Worm (Caenorhabditis elegans): ENCODE results near the gene T01B7.5.

DNA sequence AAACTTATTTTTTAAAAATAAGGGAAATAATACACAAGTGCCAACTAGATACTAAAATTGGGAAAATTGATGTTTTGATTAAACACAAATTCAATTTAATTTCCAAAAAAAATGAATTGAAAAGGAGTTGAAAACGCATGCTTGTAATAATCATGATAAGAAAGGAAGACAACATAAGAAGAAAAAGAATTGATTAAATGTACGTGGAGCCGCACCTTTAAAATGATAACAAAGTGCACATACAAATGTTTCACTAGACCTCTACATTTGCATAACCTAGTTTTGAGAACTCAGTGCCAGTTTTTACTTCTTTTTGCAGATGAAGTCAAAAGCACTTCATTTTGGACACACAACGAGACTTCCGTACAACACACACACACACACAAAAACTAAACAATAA, 45.1 kb downstream of the T01B7.5 start:
- TF ChIP-seq unc-62 (GFP tag; optimal IDR thresholded peaks at IDR 0.05) (no peak), nhr-25 (tag; optimal IDR thresholded peaks at IDR 0.05) (no peak), ztf-11 (tag; optimal IDR thresholded peaks at IDR 0.05) (no peak), nhr-77 (tag; optimal IDR thresholded peaks at IDR 0.05) (no peak), R02D3.7 (tag; optimal IDR thresholded peaks at IDR 0.05) (no peak), egl-27 (tag; optimal IDR thresholded peaks at IDR 0.05) (no peak)
